Comparison of ENCODE assay signal across 3 fruit fly cellular contexts in genomic region chrX:3186550-3186949, dm6.
A peak's percentile ranks its signal among the peaks of the same experiment; 100 is the strongest.
TF ChIP-seq lines count a peak whose summit lies in the region.

No protein-coding gene starts in this region.

- TF ChIP-seq CTCF in whole organism, embryonic (GFP tag; optimal IDR thresholded peaks at IDR 0.05; lab: Kevin White, UChicago) = no peak

TF ChIP-seq in whole organism, adult, 20 proteins besides CTCF, POLR2A, EP300 and RAD21:
- TF ChIP-seq CG7045 (GFP tag; optimal IDR thresholded peaks at IDR 0.05; lab: Kevin White, UChicago) = no peak
- TF ChIP-seq CG11617 (GFP tag; optimal IDR thresholded peaks at IDR 0.05; lab: Kevin White, UChicago) = no peak
- TF ChIP-seq toe (GFP tag; optimal IDR thresholded peaks at IDR 0.05; lab: Kevin White, UChicago) = no peak
- peak; percentile 5 for TF ChIP-seq CG7101 (tag; optimal IDR thresholded peaks at IDR 0.05; lab: Kevin White, UChicago)
- peak; percentile 15 for TF ChIP-seq cic (GFP tag; optimal IDR thresholded peaks at IDR 0.05; lab: Kevin White, UChicago)
- TF ChIP-seq CG33017 (tag; optimal IDR thresholded peaks at IDR 0.05; lab: Kevin White, UChicago) = no peak
- TF ChIP-seq ovo (GFP tag; optimal IDR thresholded peaks at IDR 0.05; lab: Kevin White, UChicago) = no peak

TF ChIP-seq in whole organism, embryonic, 481 proteins besides CTCF, POLR2A, EP300 and RAD21 (continues in another document):
- TF ChIP-seq Adf1 (GFP tag; IDR thresholded peaks at IDR 0.05; lab: Robert Waterston, UW) (no peak), Mad (GFP tag; optimal IDR thresholded peaks at IDR 0.05; lab: Kevin White, UChicago) (no peak), Med (GFP tag; lab: Kevin White, UChicago) (peak; percentile 4), lab (GFP tag; optimal IDR thresholded peaks at IDR 0.05; lab: Kevin White, UChicago) (peak; percentile 15), zfh1 (GFP tag; IDR thresholded peaks at IDR 0.05; lab: Robert Waterston, UW) (no peak), CG9215 (GFP tag; IDR thresholded peaks at IDR 0.05; lab: Robert Waterston, UW) (no peak), crol (GFP tag; IDR thresholded peaks at IDR 0.05; lab: Robert Waterston, UW) (peak; percentile 81), cwo (GFP tag; optimal IDR thresholded peaks at IDR 0.05; lab: Kevin White, UChicago) (no peak), Dll (GFP tag; IDR thresholded peaks at IDR 0.05; lab: Robert Waterston, UW; ENCODE audit: partially characterized antibody) (no peak), sug (tag; optimal IDR thresholded peaks at IDR 0.05; lab: Kevin White, UChicago) (peak; percentile 39), hbn (GFP tag; IDR thresholded peaks at IDR 0.05; lab: Robert Waterston, UW; ENCODE audit: partially characterized antibody) (no peak), CG4854 (GFP tag; optimal IDR thresholded peaks at IDR 0.05; lab: Kevin White, UChicago) (no peak), nerfin-2 (GFP tag; IDR thresholded peaks at IDR 0.05; lab: Robert Waterston, UW; ENCODE audit: partially characterized antibody) (no peak), CG12942 (GFP tag; optimal IDR thresholded peaks at IDR 0.05; lab: Kevin White, UChicago) (no peak), Dip2 (GFP tag; IDR thresholded peaks at IDR 0.05; lab: Robert Waterston, UW) (no peak), Sox100B (GFP tag; optimal IDR thresholded peaks at IDR 0.05; lab: Kevin White, UChicago) (no peak), exex (tag; optimal IDR thresholded peaks at IDR 0.05; lab: Kevin White, UChicago) (peak; percentile 47), luna (GFP tag; optimal IDR thresholded peaks at IDR 0.05; lab: Kevin White, UChicago) (no peak), nom (GFP tag; optimal IDR thresholded peaks at IDR 0.05; lab: Kevin White, UChicago) (no peak), CG17829 (tag; optimal IDR thresholded peaks at IDR 0.05; lab: Kevin White, UChicago) (no peak), sc (optimal IDR thresholded peaks at IDR 0.05; lab: Kevin White, UChicago) (no peak), sc (GFP tag; optimal IDR thresholded peaks at IDR 0.05; lab: Kevin White, UChicago) (no peak), tx (GFP tag; optimal IDR thresholded peaks at IDR 0.05; lab: Kevin White, UChicago) (no peak), vnd (GFP tag; IDR thresholded peaks at IDR 0.05; lab: Robert Waterston, UW; ENCODE audit: partially characterized antibody) (no peak), sd (tag; optimal IDR thresholded peaks at IDR 0.05; lab: Kevin White, UChicago) (peak; percentile 77), Gsc (GFP tag; IDR thresholded peaks at IDR 0.05; lab: Robert Waterston, UW) (no peak), slp2 (GFP tag; optimal IDR thresholded peaks at IDR 0.05; lab: Kevin White, UChicago) (no peak), cad (GFP tag; optimal IDR thresholded peaks at IDR 0.05; lab: Kevin White, UChicago) (no peak), trh (GFP tag; optimal IDR thresholded peaks at IDR 0.05; lab: Kevin White, UChicago) (no peak), br (optimal IDR thresholded peaks at IDR 0.05; lab: Kevin White, UChicago) (no peak), CG32772 (GFP tag; IDR thresholded peaks at IDR 0.05; lab: Robert Waterston, UW) (no peak), crp (GFP tag; optimal IDR thresholded peaks at IDR 0.05; lab: Kevin White, UChicago) (no peak), CG13424 (tag; optimal IDR thresholded peaks at IDR 0.05; lab: Kevin White, UChicago) (no peak), Hand (GFP tag; optimal IDR thresholded peaks at IDR 0.05; lab: Kevin White, UChicago) (no peak), CG34376 (GFP tag; optimal IDR thresholded peaks at IDR 0.05; lab: Kevin White, UChicago) (peak; percentile 8), pum (GFP tag; optimal IDR thresholded peaks at IDR 0.05; lab: Kevin White, UChicago) (no peak), CG18599 (GFP tag; optimal IDR thresholded peaks at IDR 0.05; lab: Kevin White, UChicago) (peak; percentile 16), ken (GFP tag; IDR thresholded peaks at IDR 0.05; lab: Robert Waterston, UW) (no peak), CG8290 (GFP tag; optimal IDR thresholded peaks at IDR 0.05; lab: Kevin White, UChicago) (no peak), CG8290 (tag; optimal IDR thresholded peaks at IDR 0.05; lab: Kevin White, UChicago) (peak in 1 of 2 experiments; percentile 30), CG7928 (GFP tag; optimal IDR thresholded peaks at IDR 0.05; lab: Kevin White, UChicago) (no peak), CG14710 (tag; optimal IDR thresholded peaks at IDR 0.05; lab: Kevin White, UChicago) (no peak), CG17385 (GFP tag; optimal IDR thresholded peaks at IDR 0.05; lab: Kevin White, UChicago) (no peak), chinmo (GFP tag; IDR thresholded peaks at IDR 0.05; lab: Robert Waterston, UW; ENCODE audit: partially characterized antibody) (no peak), Vsx1 (GFP tag; optimal IDR thresholded peaks at IDR 0.05; lab: Kevin White, UChicago) (no peak)

TF ChIP-seq in whole organism, prepupa, 60 proteins besides CTCF, POLR2A, EP300 and RAD21:
- TF ChIP-seq fkh (GFP tag; optimal IDR thresholded peaks at IDR 0.05; lab: Kevin White, UChicago) (peak; percentile 55), CG31627 (GFP tag; optimal IDR thresholded peaks at IDR 0.05; lab: Kevin White, UChicago) (no peak), CG32006 (GFP tag; optimal IDR thresholded peaks at IDR 0.05; lab: Kevin White, UChicago) (no peak), achi (GFP tag; optimal IDR thresholded peaks at IDR 0.05; lab: Kevin White, UChicago) (no peak), salr (GFP tag; optimal IDR thresholded peaks at IDR 0.05; lab: Kevin White, UChicago) (no peak), Blimp-1 (GFP tag; optimal IDR thresholded peaks at IDR 0.05; lab: Kevin White, UChicago) (no peak), Lpt (GFP tag; optimal IDR thresholded peaks at IDR 0.05; lab: Kevin White, UChicago) (no peak)
